Fruit fly (Drosophila melanogaster) whole organism, larva: ENCODE measurements around the gene CG13725.

Source experiments
- noc ChIP-seq: fragments of 200-800 bp; sonication (Bioruptor generic); optimal IDR thresholded peaks from 3 replicates; lab custom pipeline; 2019; ENCODE audit warnings: missing biosample characterization, mild to moderate bottlenecking, missing genetic modification characterization, moderate library complexity

The CG13725 gene

dm6 chr3L:17316220-17316619 lies 9.1 kb downstream of the CG13725 start:
- no peak for TF ChIP-seq noc

dm6 chr3L:17310509-17310908 lies 14.8 kb downstream of the CG13725 start:
- TF ChIP-seq noc, result no peak

dm6 chr3L:17292205-17292604 lies 33.1 kb downstream of the CG13725 start:
- TF ChIP-seq noc, result no peak
